Worm (Caenorhabditis elegans): Measurements from ENCODE around the gene F56D5.5.

F56D5.5 gene

ce11 chrIV:9440880-9441336 is 33.0 kb upstream of the F56D5.5 start, which contains the start of gene idh-1 (continued):
- TF ChIP-seq ces-1 (GFP tag; optimal IDR thresholded peaks at IDR 0.05) = no peak
- no peak for TF ChIP-seq lin-39 (tag; optimal IDR thresholded peaks at IDR 0.05)
- peak; percentile 37 for TF ChIP-seq ama-1 (optimal IDR thresholded peaks at IDR 0.05)
- TF ChIP-seq dmd-8 (GFP tag; IDR thresholded peaks at IDR 0.05) = no peak
- no peak for TF ChIP-seq ZK337.2 (GFP tag; IDR thresholded peaks at IDR 0.05)
- TF ChIP-seq ceh-62 (tag; optimal IDR thresholded peaks at IDR 0.05) = no peak
- TF ChIP-seq lir-3 (tag; optimal IDR thresholded peaks at IDR 0.05) = no peak
- TF ChIP-seq Y105C5A.15 (GFP tag; IDR thresholded peaks at IDR 0.05) = no peak
- no peak for TF ChIP-seq madf-9 (GFP tag; conservative IDR thresholded peaks at IDR 0.05)
- peak; percentile 36 for TF ChIP-seq unc-130 (GFP tag; optimal IDR thresholded peaks at IDR 0.05)
- no peak for TF ChIP-seq jun-1 (tag; optimal IDR thresholded peaks at IDR 0.05)
- TF ChIP-seq F44E2.7 (GFP tag; IDR thresholded peaks at IDR 0.05) = no peak
- TF ChIP-seq nhr-102 (tag; optimal IDR thresholded peaks at IDR 0.05) = peak; percentile 29
- TF ChIP-seq snpc-4 (tag; optimal IDR thresholded peaks at IDR 0.05) = no peak
- TF ChIP-seq pha-4 (GFP tag; IDR thresholded peaks at IDR 0.05) = no peak
- TF ChIP-seq pha-4 (tag; optimal IDR thresholded peaks at IDR 0.05) = no peak
- TF ChIP-seq sdz-12 (GFP tag; optimal IDR thresholded peaks at IDR 0.05) = no peak
- no peak for TF ChIP-seq spr-1 (tag; optimal IDR thresholded peaks at IDR 0.05)
- TF ChIP-seq pqm-1 (tag; optimal IDR thresholded peaks at IDR 0.05) = no peak
- TF ChIP-seq lin-29 (GFP tag; IDR thresholded peaks at IDR 0.05) = peak; percentile 36; the same call in 1 of the 2 replicates
- no peak for TF ChIP-seq vab-7 (GFP tag; IDR thresholded peaks at IDR 0.05)
- TF ChIP-seq nhr-10 (tag; optimal IDR thresholded peaks at IDR 0.05) = peak; percentile 32
- no peak for TF ChIP-seq D1046.2 (GFP tag; IDR thresholded peaks at IDR 0.05)
- no peak for TF ChIP-seq daf-16 (GFP tag; optimal IDR thresholded peaks at IDR 0.05)
- peak; percentile 8 for TF ChIP-seq daf-16 (tag; optimal IDR thresholded peaks at IDR 0.05)
- no peak for TF ChIP-seq Y5F2A.4 (GFP tag; optimal IDR thresholded peaks at IDR 0.05)
- TF ChIP-seq fkh-10 (GFP tag; optimal IDR thresholded peaks at IDR 0.05) = no peak
- peak; percentile 41 for TF ChIP-seq mep-1 (tag; optimal IDR thresholded peaks at IDR 0.05)
- TF ChIP-seq nhr-111 (GFP tag; optimal IDR thresholded peaks at IDR 0.05) = no peak
- no peak for TF ChIP-seq nhr-76 (tag; optimal IDR thresholded peaks at IDR 0.05)
- peak; percentile 71 for TF ChIP-seq dpl-1 (GFP tag; optimal IDR thresholded peaks at IDR 0.05)
- no peak for TF ChIP-seq ceh-20 (GFP tag; IDR thresholded peaks at IDR 0.05)
- no peak for TF ChIP-seq nhr-6 (tag; optimal IDR thresholded peaks at IDR 0.05)
- peak; percentile 57 for TF ChIP-seq lin-38 (GFP tag; IDR thresholded peaks at IDR 0.05)
- TF ChIP-seq T26A8.4 (GFP tag; IDR thresholded peaks at IDR 0.05) = 0 out of 2 replicates have a peak, but pooled peaks have one; percentile 20
- no peak for TF ChIP-seq nhr-77 (tag; optimal IDR thresholded peaks at IDR 0.05)
- TF ChIP-seq ctbp-1 (GFP tag; IDR thresholded peaks at IDR 0.05) = no peak
- no peak for TF ChIP-seq tag-97 (GFP tag; IDR thresholded peaks at IDR 0.05)
- no peak for TF ChIP-seq ceh-28 (tag; optimal IDR thresholded peaks at IDR 0.05)
- TF ChIP-seq cey-2 (tag; optimal IDR thresholded peaks at IDR 0.05; ENCODE audit: borderline replicate concordance, insufficient read depth) = no peak
- TF ChIP-seq daf-8 (GFP tag; IDR thresholded peaks at IDR 0.05) = no peak
- TF ChIP-seq Y48G9A.11 (GFP tag; IDR thresholded peaks at IDR 0.05) = no peak
- TF ChIP-seq zag-1 (tag; optimal IDR thresholded peaks at IDR 0.05) = no peak
- TF ChIP-seq egl-43 (GFP tag; IDR thresholded peaks at IDR 0.05) = no peak; the same call in 1 of the 2 replicates
- no peak for TF ChIP-seq F10B5.3 (tag; optimal IDR thresholded peaks at IDR 0.05)
- TF ChIP-seq madf-5 (GFP tag; IDR thresholded peaks at IDR 0.05) = no peak
- no peak for TF ChIP-seq egl-27 (tag; optimal IDR thresholded peaks at IDR 0.05)
- no peak for TF ChIP-seq duxl-1 (tag; optimal IDR thresholded peaks at IDR 0.05; ENCODE audit: poor library complexity)
- peak; percentile 34 for TF ChIP-seq aha-1 (tag)
- no peak for TF ChIP-seq zip-11 (GFP tag; IDR thresholded peaks at IDR 0.05)
- TF ChIP-seq hlh-11 (tag; optimal IDR thresholded peaks at IDR 0.05) = peak; percentile 37
- TF ChIP-seq saeg-2 (GFP tag; IDR thresholded peaks at IDR 0.05) = no peak
- TF ChIP-seq fos-1 (tag; optimal IDR thresholded peaks at IDR 0.05) = no peak
- no peak; the same call in 1 of the 2 replicates for TF ChIP-seq mdt-29 (GFP tag; IDR thresholded peaks at IDR 0.05)

All from whole organism, L4 larva.